Worm (Caenorhabditis elegans) whole organism, mixed stage, embryonic: Measurements from ENCODE around the gene asp-12.

ENCODE experiments used
- M03D4.4 ChIP-seq: sonication (generic microtip); optimal IDR thresholded peaks from 2 replicates; lab custom pipeline; 2017; ENCODE audit warnings: mild to moderate bottlenecking, missing genetic modification characterization, missing compliant biosample characterization
- bed-3 ChIP-seq: fragments of 200-800 bp; sonication (Bioruptor generic); optimal IDR thresholded peaks from 3 replicates; lab custom pipeline; 2018; ENCODE audit warnings: mild to moderate bottlenecking, missing genetic modification characterization, moderate library complexity, missing compliant biosample characterization
- blmp-1 ChIP-seq: fragments of 150-350 bp; optimal IDR thresholded peaks from 2 replicates; lab custom pipeline; 2014; ENCODE audit warnings: missing biosample characterization, missing genetic modification characterization
- ceh-39 ChIP-seq: fragments of 150-350 bp; optimal IDR thresholded peaks from 2 replicates; lab custom pipeline; 2014; ENCODE audit warnings: missing biosample characterization, missing genetic modification characterization
- ceh-43 ChIP-seq: fragments of 200-800 bp; sonication (Bioruptor generic); optimal IDR thresholded peaks from 2 replicates; lab custom pipeline; 2018; ENCODE audit warnings: mild to moderate bottlenecking, missing genetic modification characterization, moderate library complexity, missing compliant biosample characterization
- ceh-83 ChIP-seq: fragments of 200-800 bp; sonication (Bioruptor generic); optimal IDR thresholded peaks from 2 replicates; lab custom pipeline; 2018; ENCODE audit warnings: mild to moderate bottlenecking, missing genetic modification characterization, missing compliant biosample characterization
- ces-1 ChIP-seq: fragments of 150-350 bp; optimal IDR thresholded peaks from 2 replicates; lab custom pipeline; 2014; ENCODE audit warnings: missing biosample characterization, missing genetic modification reagents, missing genetic modification characterization
- drap-1 ChIP-seq: fragments of 200-800 bp; sonication (Bioruptor generic); optimal IDR thresholded peaks from 3 replicates; lab custom pipeline; 2018; ENCODE audit warnings: mild to moderate bottlenecking, missing genetic modification characterization, missing compliant biosample characterization
- elt-1 ChIP-seq: sonication (generic microtip); optimal IDR thresholded peaks from 2 replicates; lab custom pipeline; 2017; ENCODE audit warnings: missing genetic modification characterization, mild to moderate bottlenecking, missing compliant biosample characterization, antibody characterized with exemption, moderate library complexity, borderline replicate concordance; ENCODE audit not compliant: insufficient read depth
- elt-3 ChIP-seq: fragments of 150-350 bp; optimal IDR thresholded peaks from 2 replicates; lab custom pipeline; 2014; ENCODE audit warnings: missing biosample characterization, missing genetic modification characterization
- flh-1 ChIP-seq: fragments of 200-800 bp; sonication (Bioruptor generic); optimal IDR thresholded peaks from 2 replicates; lab custom pipeline; 2018; ENCODE audit warnings: mild to moderate bottlenecking, missing genetic modification characterization, moderate library complexity, missing compliant biosample characterization
- ham-2 ChIP-seq: fragments of 200-800 bp; sonication (Bioruptor generic); optimal IDR thresholded peaks from 2 replicates; lab custom pipeline; 2018; ENCODE audit warnings: mild to moderate bottlenecking, missing genetic modification characterization, missing compliant biosample characterization
- hlh-1 ChIP-seq: fragments of 150-350 bp; optimal IDR thresholded peaks from 2 replicates; lab custom pipeline; 2014; ENCODE audit warnings: missing biosample characterization, missing genetic modification reagents, missing genetic modification characterization
- lin-13 ChIP-seq: fragments of 150-350 bp; optimal IDR thresholded peaks from 2 replicates; lab custom pipeline; 2014; ENCODE audit warnings: missing biosample characterization, missing genetic modification characterization
- lin-32 ChIP-seq: fragments of 200-800 bp; sonication (Bioruptor generic); optimal IDR thresholded peaks from 2 replicates; lab custom pipeline; 2018; ENCODE audit warnings: mild to moderate bottlenecking, missing genetic modification characterization, missing compliant biosample characterization
- lsy-2 ChIP-seq: fragments of 150-350 bp; optimal IDR thresholded peaks from 2 replicates; lab custom pipeline; 2014; ENCODE audit warnings: missing biosample characterization, missing genetic modification characterization
- mep-1 ChIP-seq: fragments of 150-350 bp; optimal IDR thresholded peaks from 2 replicates; lab custom pipeline; 2017; ENCODE audit warnings: missing biosample characterization, missing genetic modification reagents, missing genetic modification characterization, inconsistent platforms
- mls-2 ChIP-seq: sonication (generic microtip); optimal IDR thresholded peaks from 2 replicates; lab custom pipeline; 2016; ENCODE audit warnings: mild to moderate bottlenecking, missing genetic modification characterization, moderate library complexity, missing compliant biosample characterization
- nhr-12 ChIP-seq: fragments of 150-350 bp; optimal IDR thresholded peaks from 2 replicates; lab custom pipeline; 2014; ENCODE audit warnings: missing biosample characterization, missing genetic modification characterization
- nhr-2 ChIP-seq: fragments of 150-350 bp; optimal IDR thresholded peaks from 2 replicates; lab custom pipeline; 2014; ENCODE audit warnings: missing biosample characterization, missing genetic modification characterization
- nhr-237 ChIP-seq: fragments of 150-350 bp; optimal IDR thresholded peaks from 2 replicates; lab custom pipeline; 2014; ENCODE audit warnings: missing biosample characterization, missing genetic modification characterization
- nhr-28 ChIP-seq: fragments of 150-350 bp; optimal IDR thresholded peaks from 2 replicates; lab custom pipeline; 2014; ENCODE audit warnings: missing biosample characterization, missing genetic modification characterization
- pha-4 ChIP-seq: fragments of 150-350 bp; optimal IDR thresholded peaks from 2 replicates; lab custom pipeline; 2018; ENCODE audit warnings: missing biosample characterization, missing genetic modification reagents, missing genetic modification characterization
- sem-2 ChIP-seq: fragments of 200-800 bp; sonication (Bioruptor generic); optimal IDR thresholded peaks from 2 replicates; lab custom pipeline; 2018; ENCODE audit warnings: mild to moderate bottlenecking, missing genetic modification characterization, missing compliant biosample characterization
- snpc-4 ChIP-seq: fragments of 150-350 bp; optimal IDR thresholded peaks from 2 replicates; lab custom pipeline; 2014; ENCODE audit warnings: missing biosample characterization, missing genetic modification characterization
- sptf-1 ChIP-seq: sonication (generic microtip); optimal IDR thresholded peaks from 2 replicates; lab custom pipeline; 2017; ENCODE audit warnings: mild to moderate bottlenecking, missing genetic modification characterization, moderate library complexity, missing compliant biosample characterization
- tbx-8 ChIP-seq: fragments of 200-800 bp; sonication (Bioruptor generic); optimal IDR thresholded peaks from 2 replicates; lab custom pipeline; 2018; ENCODE audit warnings: mild to moderate bottlenecking, missing genetic modification characterization, moderate library complexity, missing compliant biosample characterization
- unc-120 ChIP-seq: sonication (generic microtip); optimal IDR thresholded peaks from 2 replicates; lab custom pipeline; 2017; ENCODE audit warnings: missing genetic modification characterization, missing compliant biosample characterization; ENCODE audit not compliant: poor library complexity, severe bottlenecking
- unc-39 ChIP-seq: fragments of 150-350 bp; optimal IDR thresholded peaks from 2 replicates; lab custom pipeline; 2014; ENCODE audit warnings: missing biosample characterization, missing genetic modification characterization
- zip-8 ChIP-seq: fragments of 150-350 bp; optimal IDR thresholded peaks from 2 replicates; lab custom pipeline; 2014; ENCODE audit warnings: missing biosample characterization, missing genetic modification characterization
- ztf-11 ChIP-seq: fragments of 150-350 bp; optimal IDR thresholded peaks from 2 replicates; lab custom pipeline; 2014; ENCODE audit warnings: missing biosample characterization, missing genetic modification characterization

Gene asp-12

DNA sequence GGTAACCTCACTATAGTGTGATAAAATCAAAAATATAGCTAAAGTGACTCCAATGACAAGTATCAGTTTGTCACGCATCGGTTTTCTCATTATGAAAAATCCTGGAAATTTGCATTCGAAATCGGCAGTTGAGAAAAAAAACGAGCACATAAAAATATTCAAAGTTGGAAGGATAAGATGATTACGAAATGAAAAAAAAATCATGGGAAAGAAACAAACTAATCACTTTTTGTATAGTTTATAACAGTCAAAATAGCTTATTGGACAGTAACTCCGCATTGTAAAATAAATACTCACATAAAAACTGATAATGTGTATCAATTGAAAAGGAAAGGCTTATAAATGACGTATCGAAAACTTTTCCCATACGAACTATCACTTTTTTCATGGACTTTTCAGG is 26.2 kb upstream of the asp-12 start, which contains the start of gene C16D9.4:
Gene C16D9.4, minus strand, starts transcription at position 101 of the 400 bp plus-strand sequence.
- TF ChIP-seq lin-13 (tag; lab: Kevin White, UChicago) (no peak), hlh-1 (tag; lab: Kevin White, UChicago) (no peak), mls-2 (tag; lab: Kevin White, UChicago) (no peak), elt-3 (tag; lab: Kevin White, UChicago) (no peak), lin-32 (GFP tag; lab: Kevin White, UChicago) (no peak), nhr-2 (no peak), bed-3 (GFP tag; lab: Kevin White, UChicago) (no peak), flh-1 (GFP tag; lab: Kevin White, UChicago) (no peak)

DNA sequence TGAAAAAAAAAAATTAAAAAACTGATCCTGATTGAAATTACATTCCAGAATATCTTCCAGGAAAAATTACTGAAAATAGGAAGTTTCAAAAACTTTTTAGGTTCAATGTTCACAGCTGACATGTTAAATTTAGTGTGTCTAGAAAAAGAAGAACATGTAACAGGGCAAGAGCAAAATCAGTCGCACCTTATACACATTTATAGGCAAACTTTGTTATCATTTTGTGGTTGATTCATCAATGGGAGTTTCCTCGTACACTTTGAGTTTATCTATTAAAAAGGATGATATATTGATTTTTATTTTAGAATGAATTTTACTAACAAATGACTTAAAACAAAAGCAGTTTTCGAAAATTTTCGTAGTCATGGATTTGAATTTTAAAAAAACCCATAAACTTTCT is 25.8 kb upstream of the asp-12 start:
- no peak for TF ChIP-seq sem-2 (GFP tag; lab: Kevin White, UChicago)
- no peak for TF ChIP-seq tbx-8 (GFP tag; lab: Kevin White, UChicago)
- TF ChIP-seq M03D4.4 (tag; lab: Kevin White, UChicago) = no peak
- no peak for TF ChIP-seq blmp-1 (tag; lab: Kevin White, UChicago)
- no peak for TF ChIP-seq nhr-28
- TF ChIP-seq mls-2 (tag; lab: Kevin White, UChicago) = no peak
- TF ChIP-seq, all 35 proteins: peak for 0

DNA sequence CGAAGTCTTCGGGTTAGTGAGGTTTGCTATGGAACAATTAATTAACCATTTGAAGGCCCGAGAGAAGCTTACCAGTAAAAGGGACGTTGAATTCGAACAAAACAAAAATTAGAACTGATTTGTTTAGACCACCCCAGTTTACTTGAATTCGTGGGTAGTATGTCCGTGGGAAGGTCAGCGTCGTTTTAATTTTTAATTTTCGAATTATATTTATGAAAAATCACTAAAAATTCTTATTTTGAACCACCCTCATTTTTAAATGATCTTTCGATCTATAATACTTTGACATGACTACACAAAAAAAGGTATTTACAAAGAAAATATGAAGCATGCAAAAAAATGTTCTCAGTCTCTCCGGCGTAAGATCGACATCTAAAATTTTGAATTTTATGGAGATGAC is 23.6 kb upstream of the asp-12 start, which contains the start of gene C16D9.5:
Gene C16D9.5, minus strand, starts transcription at position 101 of the 400 bp plus-strand sequence.
- no peak for TF ChIP-seq lin-32 (GFP tag; lab: Kevin White, UChicago)
- no peak for TF ChIP-seq snpc-4 (tag; lab: Kevin White, UChicago)
- no peak for TF ChIP-seq elt-1 (tag; lab: Kevin White, UChicago)
- TF ChIP-seq ceh-43 (GFP tag; lab: Kevin White, UChicago) = no peak
- no peak for TF ChIP-seq ham-2 (GFP tag; lab: Kevin White, UChicago)
- TF ChIP-seq flh-1 (GFP tag; lab: Kevin White, UChicago) = no peak
- TF ChIP-seq nhr-12 (tag; lab: Kevin White, UChicago) = no peak
- no peak for TF ChIP-seq pha-4
- TF ChIP-seq ces-1 (GFP tag; lab: Kevin White, UChicago) = no peak
- no peak for TF ChIP-seq mls-2 (tag; lab: Kevin White, UChicago)
- TF ChIP-seq tbx-8 (GFP tag; lab: Kevin White, UChicago) = no peak
- no peak for TF ChIP-seq lin-13 (tag; lab: Kevin White, UChicago)
- no peak for TF ChIP-seq sem-2 (GFP tag; lab: Kevin White, UChicago)
- no peak for TF ChIP-seq lsy-2 (tag; lab: Kevin White, UChicago)
- no peak for TF ChIP-seq nhr-2
- no peak for TF ChIP-seq ceh-39 (tag; lab: Kevin White, UChicago)

DNA sequence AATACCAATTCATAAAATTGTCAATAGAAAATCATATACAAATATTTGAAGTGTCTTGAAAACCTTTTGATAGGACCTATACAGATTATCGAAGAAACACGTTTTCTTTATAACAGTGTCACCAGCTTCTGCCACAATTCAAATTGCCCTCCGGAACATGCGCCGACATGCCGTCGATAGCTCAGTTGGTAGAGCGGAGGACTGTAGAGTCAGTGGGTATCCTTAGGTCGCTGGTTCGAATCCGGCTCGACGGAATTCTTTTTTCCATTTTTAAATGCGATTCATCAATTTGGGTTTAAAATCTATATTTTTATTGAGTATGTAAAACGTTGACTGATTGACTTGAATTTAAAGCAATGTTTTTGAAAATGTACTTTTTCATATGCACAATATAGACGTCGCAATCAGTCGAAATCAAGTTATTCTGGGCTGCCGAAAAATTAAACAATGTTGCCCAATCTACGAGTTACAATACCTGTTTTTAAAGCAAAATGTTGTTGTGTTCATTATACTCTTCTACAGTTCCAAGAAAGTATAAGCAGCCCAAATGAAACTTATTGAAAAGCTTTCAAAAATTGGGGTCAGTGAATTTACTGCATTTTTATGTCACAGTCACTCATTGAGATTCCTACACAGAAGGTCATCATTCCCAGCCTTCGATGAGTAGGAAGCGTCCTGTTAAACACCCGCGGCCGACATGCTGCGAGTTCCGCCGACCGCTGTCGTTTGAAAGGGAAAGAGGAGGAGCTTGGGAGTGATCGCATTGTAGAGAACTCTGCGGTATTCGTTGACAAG is 21.5 kb upstream of the asp-12 start:
- TF ChIP-seq elt-1 (tag; lab: Kevin White, UChicago) (no peak), hlh-1 (tag; lab: Kevin White, UChicago) (peak; percentile 43), drap-1 (GFP tag; lab: Kevin White, UChicago) (no peak), bed-3 (GFP tag; lab: Kevin White, UChicago) (no peak), ceh-83 (GFP tag; lab: Kevin White, UChicago) (peak; percentile 71), ztf-11 (tag; lab: Kevin White, UChicago) (no peak), mep-1 (tag; lab: Kevin White, UChicago) (no peak)

DNA sequence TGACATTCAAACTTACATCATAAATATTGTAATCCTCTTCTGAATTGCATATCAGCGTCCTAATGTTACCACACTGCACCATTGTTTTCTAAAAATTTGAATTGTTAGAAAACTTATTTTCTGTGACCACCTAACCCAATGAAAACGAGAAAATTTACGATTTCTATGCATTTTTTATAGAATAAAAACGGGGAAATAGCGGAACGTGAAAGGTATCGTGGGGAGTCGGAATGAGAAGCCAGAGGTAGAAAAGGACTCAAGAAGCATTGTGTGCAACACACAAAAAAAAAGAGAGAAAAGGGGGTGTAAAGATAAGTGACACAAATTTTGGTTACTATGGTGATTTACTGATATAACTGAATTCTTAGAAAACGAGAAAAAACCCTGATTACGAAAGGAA is 18.8 kb upstream of the asp-12 start, which contains the start of gene C16D9.6:
Gene C16D9.6, minus strand, starts transcription at position 101 of the 400 bp plus-strand sequence.
- TF ChIP-seq mep-1 (tag; lab: Kevin White, UChicago) (no peak), ces-1 (GFP tag; lab: Kevin White, UChicago) (no peak), unc-120 (tag; lab: Kevin White, UChicago) (no peak), unc-39 (tag; lab: Kevin White, UChicago) (no peak), zip-8 (no peak), nhr-237 (tag; lab: Kevin White, UChicago) (no peak), lsy-2 (tag; lab: Kevin White, UChicago) (no peak), sptf-1 (tag; lab: Kevin White, UChicago) (no peak)
